Worm (Caenorhabditis elegans) whole organism, L2 larva: ENCODE measurements around the gene F07A11.4.
A peak's percentile ranks its signal among the peaks of the same experiment; 100 is the strongest.

ENCODE experiments used
- C34F6.9 ChIP-seq: fragments of 150-350 bp; optimal IDR thresholded peaks from 2 replicates; lab custom pipeline; 2014; ENCODE audit warnings: missing biosample characterization, missing genetic modification characterization
- F13H6.1 ChIP-seq: sonication (generic microtip); optimal IDR thresholded peaks from 2 replicates; lab custom pipeline; 2016; ENCODE audit warnings: missing genetic modification characterization, missing compliant biosample characterization
- R02D3.7 ChIP-seq: fragments of 150-350 bp; optimal IDR thresholded peaks from 2 replicates; lab custom pipeline; 2014; ENCODE audit warnings: missing biosample characterization, missing genetic modification characterization
- Y55F3AM.14 ChIP-seq: fragments of 200-800 bp; sonication (Bioruptor generic); optimal IDR thresholded peaks from 2 replicates; lab custom pipeline; 2018; ENCODE audit warnings: mild to moderate bottlenecking, missing genetic modification characterization, missing compliant biosample characterization
- ZK546.5 ChIP-seq: sonication (generic microtip); optimal IDR thresholded peaks from 2 replicates; lab custom pipeline; 2017; ENCODE audit warnings: missing biosample characterization, missing genetic modification characterization
- alr-1 ChIP-seq: fragments of 150-350 bp; optimal IDR thresholded peaks from 2 replicates; lab custom pipeline; 2014; ENCODE audit warnings: missing biosample characterization, missing genetic modification characterization
- ama-1 ChIP-seq: fragments of 150-350 bp; optimal IDR thresholded peaks from 2 replicates; lab custom pipeline; 2018; ENCODE audit warnings: inconsistent platforms
- blmp-1 ChIP-seq: sonication (generic microtip); optimal IDR thresholded peaks from 2 replicates; lab custom pipeline; 2017; ENCODE audit warnings: missing genetic modification characterization, mild to moderate bottlenecking, missing compliant biosample characterization, antibody characterized with exemption, moderate library complexity; ENCODE audit not compliant: insufficient read depth
- ceh-16 ChIP-seq: fragments of 150-350 bp; optimal IDR thresholded peaks from 2 replicates; lab custom pipeline; 2014; ENCODE audit warnings: missing biosample characterization, missing genetic modification characterization
- ceh-82 ChIP-seq: fragments of 150-350 bp; optimal IDR thresholded peaks from 2 replicates; lab custom pipeline; 2014; ENCODE audit warnings: missing biosample characterization, missing genetic modification characterization
- crh-2 ChIP-seq: sonication (generic microtip); optimal IDR thresholded peaks from 2 replicates; lab custom pipeline; 2017; ENCODE audit warnings: missing biosample characterization, missing genetic modification characterization
- egl-27 ChIP-seq: sonication (generic microtip); optimal IDR thresholded peaks from 3 replicates; lab custom pipeline; 2017; ENCODE audit warnings: missing biosample characterization, missing genetic modification reagents, missing genetic modification characterization
- elt-1 ChIP-seq: fragments of 150-350 bp; optimal IDR thresholded peaks from 2 replicates; lab custom pipeline; 2014; ENCODE audit warnings: missing biosample characterization, missing genetic modification characterization
- elt-3 ChIP-seq: sonication (generic microtip); optimal IDR thresholded peaks from 2 replicates; lab custom pipeline; 2017; ENCODE audit warnings: missing biosample characterization, missing genetic modification characterization
- gmeb-1 ChIP-seq: fragments of 150-350 bp; optimal IDR thresholded peaks from 2 replicates; lab custom pipeline; 2014; ENCODE audit warnings: missing biosample characterization, missing genetic modification characterization
- lin-11 ChIP-seq: fragments of 150-350 bp; sonication (generic microtip); optimal IDR thresholded peaks from 2 replicates; lab custom pipeline; 2014; ENCODE audit warnings: missing biosample characterization, missing genetic modification characterization, inconsistent platforms, mixed read lengths
- lin-13 ChIP-seq: fragments of 150-350 bp; optimal IDR thresholded peaks from 2 replicates; lab custom pipeline; 2014; ENCODE audit warnings: missing biosample characterization, missing genetic modification reagents, missing genetic modification characterization
- lin-39 ChIP-seq: fragments of 150-350 bp; optimal IDR thresholded peaks from 2 replicates; lab custom pipeline; 2014; ENCODE audit warnings: missing biosample characterization, missing genetic modification reagents, missing genetic modification characterization
- lsy-2 ChIP-seq, 2 experiments: fragments of 150-350 bp in 1 of 2; sonication (generic microtip) in 1 of 2; optimal IDR thresholded peaks; 2 replicates each; lab custom pipeline; 2014 to 2017; ENCODE audit warnings: missing biosample characterization in 2 of 2, missing genetic modification characterization in 2 of 2
- mab-5 ChIP-seq: fragments of 150-350 bp; optimal IDR thresholded peaks from 2 replicates; lab custom pipeline; 2014; ENCODE audit warnings: missing biosample characterization, missing genetic modification characterization
- mbf-1 ChIP-seq: sonication (generic microtip); optimal IDR thresholded peaks from 2 replicates; lab custom pipeline; 2017; ENCODE audit warnings: missing biosample characterization, missing genetic modification characterization
- mdl-1 ChIP-seq, 2 experiments: fragments of 150-350 bp in 1 of 2; sonication (generic microtip) in 1 of 2; optimal IDR thresholded peaks; 2 replicates each; lab custom pipeline; 2017; ENCODE audit warnings: missing biosample characterization in 2 of 2, missing genetic modification characterization in 2 of 2
- nhr-11 ChIP-seq: fragments of 150-350 bp; optimal IDR thresholded peaks from 2 replicates; lab custom pipeline; 2014; ENCODE audit warnings: missing biosample characterization, missing genetic modification characterization
- nhr-12 ChIP-seq: fragments of 150-350 bp; optimal IDR thresholded peaks from 2 replicates; lab custom pipeline; 2014; ENCODE audit warnings: missing biosample characterization, missing genetic modification characterization
- nhr-129 ChIP-seq: fragments of 150-350 bp; optimal IDR thresholded peaks from 2 replicates; lab custom pipeline; 2014; ENCODE audit warnings: missing biosample characterization, missing genetic modification characterization
- nhr-21 ChIP-seq: fragments of 150-350 bp; optimal IDR thresholded peaks from 2 replicates; lab custom pipeline; 2014; ENCODE audit warnings: missing biosample characterization, missing genetic modification characterization
- nhr-23 ChIP-seq: fragments of 150-350 bp; optimal IDR thresholded peaks from 2 replicates; lab custom pipeline; 2014; ENCODE audit warnings: missing biosample characterization, missing genetic modification reagents, missing genetic modification characterization
- nhr-237 ChIP-seq: fragments of 150-350 bp; optimal IDR thresholded peaks from 2 replicates; lab custom pipeline; 2014; ENCODE audit warnings: missing biosample characterization, missing genetic modification characterization
- nhr-25 ChIP-seq: fragments of 150-350 bp; sonication (generic microtip); optimal IDR thresholded peaks from 3 replicates; lab custom pipeline; 2014; ENCODE audit warnings: missing biosample characterization, missing genetic modification characterization
- nhr-6 ChIP-seq: fragments of 150-350 bp; optimal IDR thresholded peaks from 2 replicates; lab custom pipeline; 2014; ENCODE audit warnings: missing biosample characterization, missing genetic modification characterization
- nhr-77 ChIP-seq: fragments of 150-350 bp; optimal IDR thresholded peaks from 2 replicates; lab custom pipeline; 2014; ENCODE audit warnings: missing biosample characterization, missing genetic modification characterization
- peb-1 ChIP-seq: fragments of 150-350 bp; optimal IDR thresholded peaks from 2 replicates; lab custom pipeline; 2014; ENCODE audit warnings: missing biosample characterization, missing genetic modification characterization
- sem-4 ChIP-seq: fragments of 150-350 bp; optimal IDR thresholded peaks from 2 replicates; lab custom pipeline; 2014; ENCODE audit warnings: missing biosample characterization, missing genetic modification reagents, missing genetic modification characterization
- skn-1 ChIP-seq: sonication (generic microtip); optimal IDR thresholded peaks from 2 replicates; lab custom pipeline; 2017; ENCODE audit warnings: missing biosample characterization, missing genetic modification characterization
- sma-3 ChIP-seq: sonication (generic microtip); optimal IDR thresholded peaks from 2 replicates; lab custom pipeline; 2016; ENCODE audit warnings: missing genetic modification reagents, missing genetic modification characterization, missing compliant biosample characterization
- sma-9 ChIP-seq, 2 experiments: fragments of 150-350 bp in 1 of 2; sonication (generic microtip) in 1 of 2; optimal IDR thresholded peaks; 2 replicates each; lab custom pipeline; 2014 to 2016; ENCODE audit warnings: missing genetic modification characterization in 2 of 2, mild to moderate bottlenecking in 1 of 2, missing biosample characterization in 1 of 2, missing compliant biosample characterization in 1 of 2, missing genetic modification reagents in 1 of 2, moderate library complexity in 1 of 2
- snpc-4 ChIP-seq: fragments of 150-350 bp; optimal IDR thresholded peaks from 2 replicates; lab custom pipeline; 2014; ENCODE audit warnings: missing biosample characterization, missing genetic modification characterization
- unc-39 ChIP-seq: fragments of 150-350 bp; optimal IDR thresholded peaks from 2 replicates; lab custom pipeline; 2014; ENCODE audit warnings: missing biosample characterization, missing genetic modification characterization
- unc-55 ChIP-seq: fragments of 150-350 bp; sonication (generic microtip); optimal IDR thresholded peaks from 3 replicates; lab custom pipeline; 2014; ENCODE audit warnings: missing biosample characterization, missing genetic modification reagents, missing genetic modification characterization
- ztf-1 ChIP-seq: fragments of 200-800 bp; sonication (Bioruptor generic); conservative IDR thresholded peaks from 2 replicates; pipeline ENCODE4 v1.3.6; 2022; ENCODE audit warnings: missing genetic modification characterization, missing compliant biosample characterization
- ztf-11 ChIP-seq: sonication (generic microtip); optimal IDR thresholded peaks from 2 replicates; lab custom pipeline; 2017; ENCODE audit warnings: missing biosample characterization, missing genetic modification characterization
- ztf-4 ChIP-seq: fragments of 150-350 bp; optimal IDR thresholded peaks from 2 replicates; lab custom pipeline; 2014; ENCODE audit warnings: missing biosample characterization, missing genetic modification characterization

F07A11.4 gene

DNA sequence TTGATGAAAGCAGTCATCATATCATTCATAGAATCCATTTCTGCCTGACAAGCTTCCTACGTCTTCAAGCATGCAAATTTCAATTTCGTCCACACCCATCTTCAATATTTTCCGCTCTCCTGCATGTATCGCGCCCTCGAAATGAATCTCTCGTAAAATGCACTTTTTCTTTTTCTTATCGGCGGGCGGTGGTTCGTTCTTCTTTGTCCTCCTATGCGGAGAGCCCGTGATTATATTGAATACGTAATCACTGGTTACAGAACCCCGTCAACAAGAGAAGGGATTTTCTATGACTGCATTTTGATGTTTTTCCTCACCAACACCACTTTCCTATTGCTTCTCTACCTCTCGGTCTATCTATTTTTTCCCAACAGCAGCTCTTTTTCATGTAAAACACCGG is 35.8 kb downstream of the F07A11.4 start:
- no peak for TF ChIP-seq gmeb-1 (tag; lab: Kevin White, UChicago)
- peak; percentile 16 for TF ChIP-seq Y55F3AM.14
- no peak for TF ChIP-seq skn-1
- no peak for TF ChIP-seq unc-55 (GFP tag; lab: Kevin White, UChicago)
- TF ChIP-seq peb-1 (tag; lab: Kevin White, UChicago): no peak
- TF ChIP-seq nhr-6 (tag; lab: Kevin White, UChicago): peak; percentile 27
- TF ChIP-seq mbf-1 (tag; lab: Kevin White, UChicago): no peak
- peak; percentile 25 for TF ChIP-seq nhr-129
- TF ChIP-seq ztf-1: no peak
- no peak for TF ChIP-seq elt-1 (tag; lab: Kevin White, UChicago)
- peak; percentile 7 for TF ChIP-seq nhr-21 (tag; lab: Kevin White, UChicago)

DNA sequence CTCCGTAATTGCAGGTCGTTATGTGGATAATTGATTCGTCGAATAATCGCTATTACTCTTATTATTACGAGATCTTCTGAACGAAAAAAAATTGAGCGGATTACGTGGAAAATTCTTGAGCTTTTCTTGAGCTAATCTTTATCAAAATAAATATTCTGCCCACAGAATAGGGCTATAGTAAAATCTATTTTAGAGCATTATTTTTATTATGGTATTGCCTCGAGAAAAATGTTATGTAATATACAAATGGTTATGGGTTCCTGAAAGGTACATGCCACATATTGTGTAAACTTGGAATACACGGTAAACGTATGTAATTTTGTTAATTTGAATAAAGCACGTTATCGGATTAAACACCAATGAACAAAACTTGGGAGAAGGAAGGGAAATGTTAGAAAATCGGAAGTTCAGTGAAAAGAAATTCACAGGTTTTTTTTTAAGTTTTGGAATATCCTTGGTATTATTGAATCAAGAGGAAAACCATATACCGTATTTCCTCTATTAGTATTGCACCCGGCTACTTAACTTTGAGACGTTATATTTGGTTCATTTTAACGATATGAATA is 36.5 kb downstream of the F07A11.4 start:
- TF ChIP-seq ztf-1: 0 out of 2 replicates have a peak, but pooled peaks have one; percentile 5
- peak; percentile 37 for TF ChIP-seq sem-4
- TF ChIP-seq nhr-25 (tag; lab: Kevin White, UChicago): peak; percentile 43
- peak; percentile 36 for TF ChIP-seq ztf-4
- no peak for TF ChIP-seq lin-39 (tag; lab: Kevin White, UChicago)
- no peak for TF ChIP-seq mab-5 (tag; lab: Kevin White, UChicago)
- peak; percentile 62 for TF ChIP-seq sma-9 (GFP tag; optimal IDR thresholded peaks at IDR 0.05; lab: Kevin White, UChicago)
- TF ChIP-seq sma-9 (tag; optimal IDR thresholded peaks at IDR 0.05; lab: Kevin White, UChicago): no peak
- peak in 1 of 2 experiments; percentile 65 for TF ChIP-seq lsy-2 (tag; optimal IDR thresholded peaks at IDR 0.05; lab: Kevin White, UChicago)
- no peak for TF ChIP-seq nhr-237 (tag; lab: Kevin White, UChicago)
- peak; percentile 27 for TF ChIP-seq F13H6.1 (tag; lab: Kevin White, UChicago)
- peak; percentile 13 for TF ChIP-seq crh-2 (tag; lab: Kevin White, UChicago)
- TF ChIP-seq nhr-6 (tag; lab: Kevin White, UChicago): peak; percentile 36
- peak in 1 of 2 experiments; percentile 42 for TF ChIP-seq mdl-1 (tag; optimal IDR thresholded peaks at IDR 0.05; lab: Kevin White, UChicago)
- peak; percentile 38 for TF ChIP-seq nhr-21 (tag; lab: Kevin White, UChicago)
- TF ChIP-seq ama-1 (lab: Kevin White, UChicago): peak; percentile 42
- no peak for TF ChIP-seq nhr-12 (tag; lab: Kevin White, UChicago)
- no peak for TF ChIP-seq ceh-82 (tag; lab: Kevin White, UChicago)
- peak; percentile 22 for TF ChIP-seq lin-13 (GFP tag; lab: Kevin White, UChicago)
- no peak for TF ChIP-seq mbf-1 (tag; lab: Kevin White, UChicago)

DNA sequence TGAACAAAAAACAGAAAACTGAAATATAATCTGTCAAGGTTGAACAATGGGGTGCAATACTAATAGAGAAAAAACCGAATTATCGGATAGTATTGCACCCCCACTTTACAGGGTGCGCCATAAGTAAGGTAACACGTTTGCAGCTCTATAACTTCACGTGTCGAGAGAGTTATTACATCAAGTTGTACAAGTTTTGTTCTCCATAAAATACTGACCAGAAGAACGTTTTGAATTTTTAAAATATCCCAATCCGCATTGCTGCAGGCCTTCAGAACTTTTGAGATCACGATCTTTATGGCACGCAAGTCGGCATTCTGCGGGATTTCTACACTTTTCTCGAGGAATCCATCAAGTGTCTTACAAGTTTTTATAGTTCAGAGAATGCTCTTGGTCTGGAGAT is 37.0 kb downstream of the F07A11.4 start:
- TF ChIP-seq sma-3 (GFP tag; lab: Kevin White, UChicago) (no peak), gmeb-1 (tag; lab: Kevin White, UChicago) (no peak), Y55F3AM.14 (no peak), ama-1 (lab: Kevin White, UChicago) (no peak), R02D3.7 (tag; lab: Kevin White, UChicago) (no peak), ztf-11 (no peak), nhr-23 (no peak), lin-13 (GFP tag; lab: Kevin White, UChicago) (no peak), nhr-12 (tag; lab: Kevin White, UChicago) (no peak), ceh-16 (tag; lab: Kevin White, UChicago) (no peak), lin-39 (tag; lab: Kevin White, UChicago) (no peak), C34F6.9 (tag; lab: Kevin White, UChicago) (no peak), lin-11 (no peak)

DNA sequence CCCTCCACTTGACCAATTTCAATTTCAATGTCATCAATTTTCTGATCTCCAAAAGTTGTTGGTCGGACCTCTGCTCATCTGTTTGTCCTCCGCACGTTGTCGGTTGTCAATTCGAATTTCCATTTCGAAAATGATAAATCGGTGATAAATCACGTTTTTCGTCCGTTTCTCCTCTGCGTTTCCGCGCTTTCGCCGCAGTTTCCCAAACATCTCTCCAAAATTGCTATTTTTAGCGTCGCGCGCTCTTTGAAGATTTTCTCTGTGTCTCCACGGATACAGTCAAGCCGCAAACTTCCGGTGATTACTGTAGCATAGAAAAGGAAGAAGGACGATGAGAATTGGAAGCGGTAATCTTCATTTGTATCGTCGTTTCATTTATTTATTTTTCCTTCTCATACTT is 41.2 kb downstream of the F07A11.4 start:
- TF ChIP-seq ztf-11: no peak
- no peak for TF ChIP-seq F13H6.1 (tag; lab: Kevin White, UChicago)
- no peak for TF ChIP-seq ceh-16 (tag; lab: Kevin White, UChicago)
- TF ChIP-seq mbf-1 (tag; lab: Kevin White, UChicago): no peak
- no peak for TF ChIP-seq lin-39 (tag; lab: Kevin White, UChicago)
- no peak for TF ChIP-seq Y55F3AM.14
- no peak for TF ChIP-seq lin-11
- no peak for TF ChIP-seq ZK546.5 (tag; lab: Kevin White, UChicago)
- no peak for TF ChIP-seq unc-39 (tag; lab: Kevin White, UChicago)
- no peak for TF ChIP-seq nhr-12 (tag; lab: Kevin White, UChicago)
- TF ChIP-seq crh-2 (tag; lab: Kevin White, UChicago): no peak
- TF ChIP-seq nhr-129: no peak
- no peak for TF ChIP-seq lin-13 (GFP tag; lab: Kevin White, UChicago)
- TF ChIP-seq gmeb-1 (tag; lab: Kevin White, UChicago): peak; percentile 42
- no peak for TF ChIP-seq unc-55 (GFP tag; lab: Kevin White, UChicago)
- no peak for TF ChIP-seq C34F6.9 (tag; lab: Kevin White, UChicago)
- peak; percentile 33 for TF ChIP-seq ama-1 (lab: Kevin White, UChicago)
- no peak for TF ChIP-seq sem-4
- peak; percentile 38 for TF ChIP-seq blmp-1 (tag; lab: Kevin White, UChicago)
- TF ChIP-seq nhr-77 (tag; lab: Kevin White, UChicago): no peak
- no peak for TF ChIP-seq ceh-82 (tag; lab: Kevin White, UChicago)
- TF ChIP-seq alr-1 (tag; lab: Kevin White, UChicago): no peak
- TF ChIP-seq snpc-4: no peak
- TF ChIP-seq nhr-21 (tag; lab: Kevin White, UChicago): peak; percentile 71
- TF ChIP-seq elt-3 (tag; lab: Kevin White, UChicago): no peak
- TF ChIP-seq nhr-11: no peak
- TF ChIP-seq nhr-237 (tag; lab: Kevin White, UChicago): no peak
- peak; percentile 39 for TF ChIP-seq egl-27
- TF ChIP-seq nhr-6 (tag; lab: Kevin White, UChicago): no peak
- TF ChIP-seq lsy-2 (tag; optimal IDR thresholded peaks at IDR 0.05; lab: Kevin White, UChicago): peak in 1 of 2 experiments; percentile 51
- TF ChIP-seq ztf-1: no peak
